Fruit fly (Drosophila melanogaster): ENCODE data around the gene pb.
A peak's percentile ranks its signal among the peaks of the same experiment; 100 is the strongest.

Gene pb

dm6 chr3R:6780004-6780403 lies 38.1 kb upstream of the pb start (continued):
- TF ChIP-seq CG1603 (tag; optimal IDR thresholded peaks at IDR 0.05) (peak; percentile 55), wor (GFP tag; IDR thresholded peaks at IDR 0.05) (no peak), ci (GFP tag; IDR thresholded peaks at IDR 0.05) (no peak), Deaf1 (tag; optimal IDR thresholded peaks at IDR 0.05) (no peak), ken (GFP tag; IDR thresholded peaks at IDR 0.05) (no peak), CoRest (tag; optimal IDR thresholded peaks at IDR 0.05) (peak; percentile 3), CG8944 (GFP tag; optimal IDR thresholded peaks at IDR 0.05) (no peak), CG11504 (tag; optimal IDR thresholded peaks at IDR 0.05) (peak; percentile 81), wdn (GFP tag; IDR thresholded peaks at IDR 0.05) (no peak), CG31365 (tag; optimal IDR thresholded peaks at IDR 0.05) (peak; percentile 97), CG33213 (GFP tag; optimal IDR thresholded peaks at IDR 0.05) (peak; percentile 38), lola (GFP tag; optimal IDR thresholded peaks at IDR 0.05) (peak in 1 of 3 experiments; percentile 6), CG6765 (GFP tag; optimal IDR thresholded peaks at IDR 0.05) (no peak), CG12219 (GFP tag; optimal IDR thresholded peaks at IDR 0.05) (no peak), HmgD (GFP tag; optimal IDR thresholded peaks at IDR 0.05) (peak; percentile 40), CG42726 (GFP tag; IDR thresholded peaks at IDR 0.05; ENCODE audit: partially characterized antibody) (peak; percentile 54; the same call in 1 of the 2 replicates), Bgb (GFP tag; IDR thresholded peaks at IDR 0.05; ENCODE audit: partially characterized antibody) (0 out of 2 replicates have a peak, but pooled peaks have one; percentile 59), br (optimal IDR thresholded peaks at IDR 0.05) (no peak), CG15479 (GFP tag; optimal IDR thresholded peaks at IDR 0.05) (no peak), ranshi (GFP tag; IDR thresholded peaks at IDR 0.05) (no peak), Sry-δ (GFP tag; optimal IDR thresholded peaks at IDR 0.05) (no peak), eyg (GFP tag; optimal IDR thresholded peaks at IDR 0.05) (no peak), H15 (GFP tag; IDR thresholded peaks at IDR 0.05) (no peak), CG12391 (tag; optimal IDR thresholded peaks at IDR 0.05) (no peak), CG2199 (GFP tag; IDR thresholded peaks at IDR 0.05) (peak; percentile 83; the same call in 2 of the 3 replicates), Lhr (GFP tag; optimal IDR thresholded peaks at IDR 0.05) (peak; percentile 67), ase (GFP tag; IDR thresholded peaks at IDR 0.05) (no peak), CG6791 (GFP tag; IDR thresholded peaks at IDR 0.05; ENCODE audit: partially characterized antibody) (peak; percentile 48; the same call in 1 of the 3 replicates), CTCF (GFP tag; optimal IDR thresholded peaks at IDR 0.05) (peak; percentile 76), CG6175 (GFP tag; IDR thresholded peaks at IDR 0.05) (no peak), trh (GFP tag; optimal IDR thresholded peaks at IDR 0.05) (no peak), zfh2 (GFP tag; optimal IDR thresholded peaks at IDR 0.05) (no peak), Dll (GFP tag; IDR thresholded peaks at IDR 0.05; ENCODE audit: partially characterized antibody) (no peak), CG3995 (GFP tag; optimal IDR thresholded peaks at IDR 0.05) (no peak), CG13624 (GFP tag; optimal IDR thresholded peaks at IDR 0.05) (no peak), HmgZ (tag; optimal IDR thresholded peaks at IDR 0.05) (peak; percentile 24), cad (GFP tag; optimal IDR thresholded peaks at IDR 0.05) (no peak), CG4328 (GFP tag; optimal IDR thresholded peaks at IDR 0.05) (no peak), sens-2 (GFP tag; IDR thresholded peaks at IDR 0.05) (no peak), crol (GFP tag; IDR thresholded peaks at IDR 0.05) (no peak), CG3838 (GFP tag; optimal IDR thresholded peaks at IDR 0.05) (no peak), lov (optimal IDR thresholded peaks at IDR 0.05) (no peak), lov (GFP tag; IDR thresholded peaks at IDR 0.05) (no peak), bowl (GFP tag; IDR thresholded peaks at IDR 0.05) (no peak), az2 (GFP tag; optimal IDR thresholded peaks at IDR 0.05) (no peak), CG16815 (GFP tag; optimal IDR thresholded peaks at IDR 0.05) (no peak), corto (GFP tag; optimal IDR thresholded peaks at IDR 0.05) (no peak), amos (GFP tag; IDR thresholded peaks at IDR 0.05; ENCODE audit: partially characterized antibody) (peak; percentile 67; the same call in 1 of the 2 replicates), Xrp1 (GFP tag; IDR thresholded peaks at IDR 0.05) (no peak), CG9609 (GFP tag; optimal IDR thresholded peaks at IDR 0.05) (no peak), pzg (GFP tag; optimal IDR thresholded peaks at IDR 0.05) (no peak), Sry-β (GFP tag; optimal IDR thresholded peaks at IDR 0.05) (no peak), CG11456 (GFP tag; IDR thresholded peaks at IDR 0.05) (no peak)

Data from whole organism, embryonic.